Fruit fly (Drosophila melanogaster): ENCODE data around the gene eIF5B.

The eIF5B gene

dm6 chr3L:3381869-3382488 is 78.8 kb downstream of the eIF5B start (continued):
- TF ChIP-seq lola (GFP tag; optimal IDR thresholded peaks at IDR 0.05) (no peak), B-H2 (GFP tag; optimal IDR thresholded peaks at IDR 0.05) (no peak), CG13894 (tag; optimal IDR thresholded peaks at IDR 0.05) (no peak), CG12104 (GFP tag; optimal IDR thresholded peaks at IDR 0.05) (no peak), lilli (GFP tag; optimal IDR thresholded peaks at IDR 0.05) (peak; percentile 15), CG4820 (GFP tag; optimal IDR thresholded peaks at IDR 0.05) (no peak), Awh (GFP tag; IDR thresholded peaks at IDR 0.05) (peak; percentile 55; the same call in 1 of the 2 replicates), otp (GFP tag; IDR thresholded peaks at IDR 0.05) (peak; percentile 64; the same call in 2 of the 3 replicates), stc (GFP tag; IDR thresholded peaks at IDR 0.05) (peak; percentile 43; the same call in 1 of the 2 replicates), CG6272 (GFP tag; IDR thresholded peaks at IDR 0.05) (no peak), amos (GFP tag; IDR thresholded peaks at IDR 0.05; ENCODE audit: partially characterized antibody) (no peak), phol (tag; optimal IDR thresholded peaks at IDR 0.05) (peak; percentile 17), bowl (GFP tag; IDR thresholded peaks at IDR 0.05) (no peak), CG5245 (GFP tag; optimal IDR thresholded peaks at IDR 0.05) (no peak), Stat92E (GFP tag; optimal IDR thresholded peaks at IDR 0.05) (no peak), ftz-f1 (GFP tag; optimal IDR thresholded peaks at IDR 0.05) (no peak), CG2875 (GFP tag; optimal IDR thresholded peaks at IDR 0.05) (no peak), crol (GFP tag; IDR thresholded peaks at IDR 0.05) (no peak), danr (GFP tag; IDR thresholded peaks at IDR 0.05) (peak; percentile 34; the same call in 1 of the 2 replicates), CG6654 (GFP tag; optimal IDR thresholded peaks at IDR 0.05) (no peak), tll (GFP tag; optimal IDR thresholded peaks at IDR 0.05) (no peak), Gsc (GFP tag; IDR thresholded peaks at IDR 0.05) (no peak), Taf1 (GFP tag; IDR thresholded peaks at IDR 0.05) (0 out of 2 replicates have a peak, but pooled peaks have one; percentile 43), Med (GFP tag) (peak; percentile 78), Side (GFP tag; optimal IDR thresholded peaks at IDR 0.05) (no peak), CG10366 (GFP tag; IDR thresholded peaks at IDR 0.05) (peak; percentile 64), CG8944 (GFP tag; optimal IDR thresholded peaks at IDR 0.05) (no peak), Opbp (GFP tag; IDR thresholded peaks at IDR 0.05; ENCODE audit: partially characterized antibody) (no peak), CG12071 (GFP tag; optimal IDR thresholded peaks at IDR 0.05) (peak; percentile 33), D19B (GFP tag; optimal IDR thresholded peaks at IDR 0.05) (peak; percentile 6), sd (tag; optimal IDR thresholded peaks at IDR 0.05) (no peak), HHEX (GFP tag; optimal IDR thresholded peaks at IDR 0.05) (peak; percentile 16), CG7556 (GFP tag; optimal IDR thresholded peaks at IDR 0.05) (no peak), CG7928 (GFP tag; optimal IDR thresholded peaks at IDR 0.05) (no peak), CG18764 (GFP tag; optimal IDR thresholded peaks at IDR 0.05) (no peak), tup (GFP tag; optimal IDR thresholded peaks at IDR 0.05) (peak; percentile 6), CG10979 (tag; optimal IDR thresholded peaks at IDR 0.05) (no peak), CG15269 (tag; optimal IDR thresholded peaks at IDR 0.05) (peak; percentile 60), CG3407 (GFP tag; optimal IDR thresholded peaks at IDR 0.05) (no peak), sens-2 (GFP tag; IDR thresholded peaks at IDR 0.05) (no peak), CG8290 (GFP tag; optimal IDR thresholded peaks at IDR 0.05) (no peak), CG8290 (tag; optimal IDR thresholded peaks at IDR 0.05) (peak in 1 of 2 experiments; percentile 54), CG15514 (GFP tag; optimal IDR thresholded peaks at IDR 0.05) (peak; percentile 31), CG13624 (GFP tag; optimal IDR thresholded peaks at IDR 0.05) (no peak), bbx (GFP tag; IDR thresholded peaks at IDR 0.05; ENCODE audit: partially characterized antibody) (no peak), Xrp1 (GFP tag; IDR thresholded peaks at IDR 0.05) (peak; percentile 50), CoRest (tag; optimal IDR thresholded peaks at IDR 0.05) (peak; percentile 27), pnt (GFP tag; optimal IDR thresholded peaks at IDR 0.05) (no peak), Bgb (GFP tag; IDR thresholded peaks at IDR 0.05; ENCODE audit: partially characterized antibody) (no peak)
